Worm (Caenorhabditis elegans): ENCODE measurements around the gene rml-1.

DNA sequence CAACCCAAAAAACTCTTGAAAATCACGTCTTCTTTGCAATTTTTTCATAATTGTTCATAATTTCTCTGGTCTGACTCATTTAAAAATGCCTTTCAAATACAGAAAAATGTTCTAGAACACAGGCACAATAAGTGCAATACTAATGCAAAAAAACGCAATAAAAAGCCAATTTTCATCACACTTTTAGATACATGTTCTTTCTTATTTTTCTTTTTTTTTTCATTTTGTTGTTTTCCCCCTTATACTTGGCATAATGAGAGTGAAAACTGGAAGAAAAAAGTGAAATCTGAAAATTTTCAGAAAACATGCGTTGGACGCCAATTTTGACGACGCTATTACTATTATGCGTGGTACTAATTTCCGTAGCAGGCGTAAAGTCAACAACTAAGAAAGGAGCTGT, 24.0 kb downstream of the rml-1 start, which contains the start of gene tyr-2:
- TF ChIP-seq lin-13 (GFP tag; optimal IDR thresholded peaks at IDR 0.05) (no peak), pha-4 (GFP tag; IDR thresholded peaks at IDR 0.05) (no peak), pha-4 (tag; optimal IDR thresholded peaks at IDR 0.05) (no peak), F44E2.7 (GFP tag; IDR thresholded peaks at IDR 0.05) (no peak), nhr-11 (tag; optimal IDR thresholded peaks at IDR 0.05) (no peak), ceh-28 (tag; optimal IDR thresholded peaks at IDR 0.05) (no peak), nhr-77 (tag; optimal IDR thresholded peaks at IDR 0.05) (no peak), egl-27 (tag; optimal IDR thresholded peaks at IDR 0.05) (no peak), lin-15B (tag; optimal IDR thresholded peaks at IDR 0.05) (no peak), ama-1 (optimal IDR thresholded peaks at IDR 0.05) (no peak), zag-1 (tag; optimal IDR thresholded peaks at IDR 0.05) (no peak), fos-1 (tag; optimal IDR thresholded peaks at IDR 0.05) (no peak), gei-8 (GFP tag; optimal IDR thresholded peaks at IDR 0.05) (no peak), fkh-10 (GFP tag; optimal IDR thresholded peaks at IDR 0.05) (no peak), snpc-1.2 (GFP tag; IDR thresholded peaks at IDR 0.05) (no peak)
